Fruit fly (Drosophila melanogaster) whole organism, prepupa: Measurements from ENCODE around the gene CG4822.

ENCODE experiments used
- CG8319 ChIP-seq: fragments of 200-800 bp; sonication (Bioruptor generic); optimal IDR thresholded peaks from 3 replicates; lab custom pipeline; 2016; ENCODE audit warnings: missing biosample characterization, missing genetic modification characterization
- Hr39 ChIP-seq: fragments of 200-800 bp; sonication (Bioruptor generic); optimal IDR thresholded peaks from 2 replicates; lab custom pipeline; 2016; ENCODE audit warnings: missing biosample characterization, missing genetic modification characterization
- Lpt ChIP-seq: fragments of 200-800 bp; sonication (Bioruptor generic); optimal IDR thresholded peaks from 3 replicates; lab custom pipeline; 2016; ENCODE audit warnings: missing biosample characterization, missing genetic modification characterization
- OdsH ChIP-seq: fragments of 200-800 bp; sonication (Bioruptor generic); optimal IDR thresholded peaks from 3 replicates; lab custom pipeline; 2016; ENCODE audit warnings: missing biosample characterization, missing genetic modification characterization

DNA sequence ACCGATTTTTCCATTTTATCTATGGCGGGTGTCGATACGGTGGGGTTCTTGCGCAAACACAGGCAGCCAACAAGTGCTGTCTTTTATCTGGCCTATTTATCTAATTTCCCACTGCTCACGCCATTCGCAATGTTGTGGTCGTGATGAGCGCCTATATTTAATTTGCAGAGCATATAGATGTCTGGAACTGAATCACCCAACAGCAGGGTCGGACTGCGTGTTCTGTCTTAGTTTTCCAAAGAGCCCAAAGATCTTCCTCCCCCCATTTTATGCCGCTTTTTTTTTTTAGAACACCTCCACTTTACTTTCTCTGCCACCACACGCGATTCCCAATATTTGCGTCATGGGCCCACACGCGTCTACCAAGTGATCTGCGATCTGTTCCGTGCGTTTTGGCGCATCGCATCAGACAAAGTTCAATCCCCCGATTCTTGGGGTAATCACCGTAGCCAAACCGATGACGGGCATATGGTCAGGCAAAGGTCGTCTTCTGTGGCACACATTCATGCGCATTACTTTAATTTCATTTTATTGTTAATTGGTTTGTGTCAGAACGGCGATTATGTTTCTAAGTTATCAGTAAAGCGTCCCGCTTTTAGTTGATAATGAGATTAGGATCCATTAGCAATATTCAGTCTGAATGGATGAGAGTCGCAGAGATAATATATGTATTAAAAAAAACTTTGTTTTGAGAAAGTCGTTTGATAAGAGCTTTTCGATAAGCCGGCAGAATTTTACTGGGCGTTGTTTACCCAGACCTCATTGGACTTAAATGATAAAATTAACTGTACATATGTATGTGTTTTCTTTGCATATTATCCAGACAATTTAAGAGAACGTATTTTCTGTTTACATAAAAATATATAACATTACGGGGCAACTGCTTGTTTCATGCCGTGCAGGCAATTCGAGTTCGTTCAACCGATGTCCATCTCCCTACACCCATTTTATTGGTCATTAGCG lies 15.5 kb upstream of the CG4822 start:
- no peak for TF ChIP-seq Lpt (GFP tag; lab: Kevin White, UChicago)
- no peak for TF ChIP-seq CG8319
- TF ChIP-seq OdsH (GFP tag; lab: Kevin White, UChicago): no peak
- no peak for TF ChIP-seq Hr39 (GFP tag; lab: Kevin White, UChicago)
